Fruit fly (Drosophila melanogaster) whole organism, embryonic: ENCODE results near the gene CG43675.

Experiments used
- Awh ChIP-seq: fragments of 200-800 bp; sonication (Bioruptor generic); IDR thresholded peaks from 2 replicates; pipeline ENCODE4, ENCODE4 v1.3.6; 2022; ENCODE audit warnings: missing biosample characterization, missing genetic modification characterization
- BEAF-32 ChIP-seq: fragments of 200-800 bp; sonication (Bioruptor generic); optimal IDR thresholded peaks from 3 replicates; lab custom pipeline; 2017; ENCODE audit warnings: missing biosample characterization, missing genetic modification characterization, mild to moderate bottlenecking, moderate library complexity, missing genetic modification reagents
- CG1024 ChIP-seq: fragments of 200-800 bp; sonication (Bioruptor generic); IDR thresholded peaks from 2 replicates; pipeline ENCODE4 v1.3.6; 2022; ENCODE audit warnings: missing biosample characterization, missing genetic modification characterization
- CG12744 ChIP-seq: fragments of 200-800 bp; sonication (Bioruptor generic); optimal IDR thresholded peaks from 2 replicates; lab custom pipeline; 2016; ENCODE audit warnings: missing biosample characterization, missing genetic modification characterization
- CG14710 ChIP-seq: fragments of 200-800 bp; sonication (Bioruptor generic); optimal IDR thresholded peaks from 3 replicates; lab custom pipeline; 2019; ENCODE audit warnings: missing biosample characterization, mild to moderate bottlenecking, missing genetic modification characterization, moderate library complexity
- CG1647 ChIP-seq: fragments of 200-800 bp; sonication (Bioruptor generic); optimal IDR thresholded peaks from 3 replicates; lab custom pipeline; 2016; ENCODE audit warnings: missing biosample characterization, missing genetic modification characterization
- CG17385 ChIP-seq: fragments of 200-800 bp; sonication (Bioruptor generic); optimal IDR thresholded peaks from 3 replicates; lab custom pipeline; 2018; ENCODE audit warnings: missing biosample characterization, mild to moderate bottlenecking, missing genetic modification characterization
- CG17802 ChIP-seq: fragments of 200-800 bp; sonication (Bioruptor generic); optimal IDR thresholded peaks from 2 replicates; lab custom pipeline; 2018; ENCODE audit warnings: missing biosample characterization, mild to moderate bottlenecking, missing genetic modification characterization, moderate library complexity
- CG2199 ChIP-seq: fragments of 200-800 bp; sonication (Bioruptor generic); IDR thresholded peaks from 3 replicates; pipeline ENCODE4 v1.3.6; 2022; ENCODE audit warnings: missing biosample characterization, missing genetic modification characterization
- CG31388 ChIP-seq: fragments of 200-800 bp; sonication (Bioruptor generic); optimal IDR thresholded peaks from 2 replicates; lab custom pipeline; 2016; ENCODE audit warnings: missing biosample characterization, missing genetic modification characterization
- CG3847 ChIP-seq: fragments of 200-800 bp; sonication (Bioruptor generic); IDR thresholded peaks from 2 replicates; pipeline ENCODE4 v1.3.6; 2022; ENCODE audit warnings: missing biosample characterization, missing genetic modification characterization
- CG42726 ChIP-seq: fragments of 200-800 bp; sonication (Bioruptor generic); IDR thresholded peaks from 2 replicates; pipeline ENCODE4 v1.3.6; 2022; ENCODE audit warnings: missing biosample characterization, missing genetic modification characterization; ENCODE audit not compliant: partially characterized antibody
- CG5245 ChIP-seq: fragments of 200-800 bp; sonication (Bioruptor generic); optimal IDR thresholded peaks from 3 replicates; lab custom pipeline; 2016; ENCODE audit warnings: missing biosample characterization, missing genetic modification characterization
- CG6175 ChIP-seq: fragments of 200-800 bp; sonication (Bioruptor generic); IDR thresholded peaks from 3 replicates; pipeline ENCODE4 v1.3.6; 2022; ENCODE audit warnings: missing biosample characterization, missing genetic modification characterization
- CG7745 ChIP-seq: fragments of 200-800 bp; sonication (Bioruptor generic); optimal IDR thresholded peaks from 2 replicates; lab custom pipeline; 2018; ENCODE audit warnings: missing biosample characterization, mild to moderate bottlenecking, missing genetic modification characterization, moderate library complexity
- CG7928 ChIP-seq: fragments of 200-800 bp; sonication (Bioruptor generic); optimal IDR thresholded peaks from 2 replicates; lab custom pipeline; 2017; ENCODE audit warnings: missing biosample characterization, mild to moderate bottlenecking, missing genetic modification characterization
- CG8290 ChIP-seq, 3 experiments: fragments of 200-800 bp; sonication (Bioruptor generic); optimal IDR thresholded peaks; 2 replicates each; lab custom pipeline; 2016 to 2019; ENCODE audit warnings: missing biosample characterization in 3 of 3, missing genetic modification characterization in 3 of 3, mild to moderate bottlenecking in 2 of 3, moderate library complexity in 1 of 3
- CG8359 ChIP-seq: fragments of 200-800 bp; sonication (Bioruptor generic); optimal IDR thresholded peaks from 2 replicates; lab custom pipeline; 2017; ENCODE audit warnings: missing biosample characterization, mild to moderate bottlenecking, missing genetic modification characterization, borderline replicate concordance
- CG8478 ChIP-seq: fragments of >200 bp; optimal IDR thresholded peaks from 2 replicates; lab custom pipeline; 2018
- CG9727 ChIP-seq: fragments of 200-800 bp; sonication (Bioruptor generic); optimal IDR thresholded peaks from 3 replicates; lab custom pipeline; 2017; ENCODE audit warnings: missing biosample characterization, mild to moderate bottlenecking, missing genetic modification characterization
- Dip3 ChIP-seq: fragments of 200-800 bp; sonication (Bioruptor generic); optimal IDR thresholded peaks from 3 replicates; lab custom pipeline; 2016; ENCODE audit warnings: missing biosample characterization, missing genetic modification characterization
- Dll ChIP-seq: fragments of 200-800 bp; sonication (Bioruptor generic); IDR thresholded peaks from 4 replicates; pipeline ENCODE4 v1.3.6; 2022; ENCODE audit warnings: missing biosample characterization, missing genetic modification characterization; ENCODE audit not compliant: partially characterized antibody
- E2f2 ChIP-seq: fragments of 200-800 bp; sonication (Bioruptor generic); IDR thresholded peaks from 2 replicates; pipeline ENCODE4 v1.3.6; 2022; ENCODE audit warnings: missing biosample characterization, missing genetic modification characterization
- Lhr ChIP-seq: fragments of 200-800 bp; sonication (Bioruptor generic); optimal IDR thresholded peaks from 3 replicates; lab custom pipeline; 2017; ENCODE audit warnings: mild to moderate bottlenecking, missing biosample characterization, missing genetic modification reagents, missing genetic modification characterization
- MTF-1 ChIP-seq: fragments of 200-800 bp; sonication (Bioruptor generic); optimal IDR thresholded peaks from 2 replicates; lab custom pipeline; 2018; ENCODE audit warnings: missing biosample characterization, mild to moderate bottlenecking, missing genetic modification characterization, borderline replicate concordance
- NFAT ChIP-seq: fragments of 200-800 bp; sonication (Bioruptor generic); IDR thresholded peaks from 2 replicates; pipeline ENCODE4 v1.3.6; 2022; ENCODE audit warnings: missing biosample characterization, missing genetic modification characterization
- Neu2 ChIP-seq: fragments of 200-800 bp; sonication (Bioruptor generic); optimal IDR thresholded peaks from 3 replicates; lab custom pipeline; 2016; ENCODE audit warnings: missing biosample characterization, missing genetic modification characterization, borderline replicate concordance
- Ptx1 ChIP-seq: fragments of 200-800 bp; sonication (Bioruptor generic); IDR thresholded peaks from 2 replicates; pipeline ENCODE4 v1.3.6; 2022; ENCODE audit warnings: missing biosample characterization, missing genetic modification characterization
- Six4 ChIP-seq: fragments of 200-800 bp; sonication (Bioruptor generic); optimal IDR thresholded peaks from 2 replicates; lab custom pipeline; 2016; ENCODE audit warnings: missing biosample characterization, missing genetic modification characterization
- Spps ChIP-seq: fragments of 200-800 bp; sonication (Bioruptor generic); optimal IDR thresholded peaks from 2 replicates; lab custom pipeline; 2018; ENCODE audit warnings: missing biosample characterization, mild to moderate bottlenecking, missing genetic modification characterization
- ab ChIP-seq: fragments of 200-800 bp; sonication (Bioruptor generic); optimal IDR thresholded peaks from 2 replicates; lab custom pipeline; 2016; ENCODE audit warnings: missing biosample characterization, missing genetic modification characterization
- al ChIP-seq: fragments of 200-800 bp; sonication (Bioruptor generic); IDR thresholded peaks from 2 replicates; pipeline ENCODE4 v1.3.6; 2022; ENCODE audit warnings: missing biosample characterization, missing genetic modification characterization
- ap ChIP-seq: fragments of 200-800 bp; sonication (Bioruptor generic); IDR thresholded peaks from 2 replicates; pipeline ENCODE4 v1.3.6; 2022; ENCODE audit warnings: missing biosample characterization, missing genetic modification characterization
- ato ChIP-seq: fragments of 200-800 bp; sonication (Bioruptor generic); IDR thresholded peaks from 2 replicates; pipeline ENCODE4 v1.3.6; 2022; ENCODE audit warnings: missing biosample characterization, missing genetic modification characterization; ENCODE audit not compliant: partially characterized antibody
- fru ChIP-seq: fragments of >200 bp; optimal IDR thresholded peaks from 2 replicates; lab custom pipeline; 2017
- fu2 ChIP-seq: fragments of 200-800 bp; sonication (Bioruptor generic); optimal IDR thresholded peaks from 2 replicates; lab custom pipeline; 2016; ENCODE audit warnings: missing biosample characterization, missing genetic modification characterization
- her ChIP-seq: fragments of 200-800 bp; sonication (Bioruptor generic); optimal IDR thresholded peaks from 2 replicates; lab custom pipeline; 2016; ENCODE audit warnings: missing biosample characterization, missing genetic modification characterization
- kni ChIP-seq: fragments of 200-800 bp; sonication (Bioruptor generic); optimal IDR thresholded peaks from 3 replicates; lab custom pipeline; 2017; ENCODE audit warnings: mild to moderate bottlenecking, missing biosample characterization, missing genetic modification reagents, missing genetic modification characterization
- knrl ChIP-seq: fragments of 200-800 bp; sonication (Bioruptor generic); IDR thresholded peaks from 3 replicates; pipeline ENCODE4 v1.3.6; 2022; ENCODE audit warnings: missing biosample characterization, missing genetic modification characterization; ENCODE audit not compliant: partially characterized antibody
- nmo ChIP-seq: fragments of 200-800 bp; sonication (Bioruptor generic); optimal IDR thresholded peaks from 2 replicates; lab custom pipeline; 2018; ENCODE audit warnings: missing biosample characterization, mild to moderate bottlenecking, missing genetic modification characterization, moderate library complexity
- salm ChIP-seq: fragments of 200-800 bp; sonication (Bioruptor generic); optimal IDR thresholded peaks from 2 replicates; lab custom pipeline; 2018; ENCODE audit warnings: missing biosample characterization, mild to moderate bottlenecking, missing genetic modification characterization
- slou ChIP-seq: fragments of 200-800 bp; sonication (Bioruptor generic); optimal IDR thresholded peaks from 3 replicates; lab custom pipeline; 2016; ENCODE audit warnings: missing biosample characterization, missing genetic modification characterization
- sr ChIP-seq: fragments of 200-800 bp; sonication (Bioruptor generic); IDR thresholded peaks from 3 replicates; pipeline ENCODE4 v1.3.6; 2022; ENCODE audit warnings: missing biosample characterization, missing genetic modification characterization
- stwl ChIP-seq: fragments of 200-800 bp; sonication (Bioruptor generic); optimal IDR thresholded peaks from 3 replicates; lab custom pipeline; 2018; ENCODE audit warnings: missing biosample characterization, mild to moderate bottlenecking, missing genetic modification characterization, moderate library complexity
- tap ChIP-seq: fragments of 200-800 bp; optimal IDR thresholded peaks from 3 replicates; lab custom pipeline; 2019; ENCODE audit warnings: missing biosample characterization, mild to moderate bottlenecking, missing genetic modification characterization, moderate library complexity
- trh ChIP-seq: fragments of 200-800 bp; sonication (Bioruptor generic); optimal IDR thresholded peaks from 2 replicates; lab custom pipeline; 2016; ENCODE audit warnings: missing biosample characterization, missing genetic modification characterization
- wdn ChIP-seq: fragments of 200-800 bp; sonication (Bioruptor generic); IDR thresholded peaks from 2 replicates; pipeline ENCODE4 v1.3.6; 2022; ENCODE audit warnings: missing biosample characterization, missing genetic modification characterization
- wor ChIP-seq: fragments of 200-800 bp; sonication (Bioruptor generic); IDR thresholded peaks from 2 replicates; pipeline ENCODE4 v1.3.6; 2022; ENCODE audit warnings: missing biosample characterization, missing genetic modification characterization
- zfh1 ChIP-seq: fragments of 200-800 bp; sonication (Bioruptor generic); IDR thresholded peaks from 3 replicates; pipeline ENCODE4 v1.3.6; 2022; ENCODE audit warnings: missing biosample characterization, missing genetic modification characterization

Gene CG43675

DNA sequence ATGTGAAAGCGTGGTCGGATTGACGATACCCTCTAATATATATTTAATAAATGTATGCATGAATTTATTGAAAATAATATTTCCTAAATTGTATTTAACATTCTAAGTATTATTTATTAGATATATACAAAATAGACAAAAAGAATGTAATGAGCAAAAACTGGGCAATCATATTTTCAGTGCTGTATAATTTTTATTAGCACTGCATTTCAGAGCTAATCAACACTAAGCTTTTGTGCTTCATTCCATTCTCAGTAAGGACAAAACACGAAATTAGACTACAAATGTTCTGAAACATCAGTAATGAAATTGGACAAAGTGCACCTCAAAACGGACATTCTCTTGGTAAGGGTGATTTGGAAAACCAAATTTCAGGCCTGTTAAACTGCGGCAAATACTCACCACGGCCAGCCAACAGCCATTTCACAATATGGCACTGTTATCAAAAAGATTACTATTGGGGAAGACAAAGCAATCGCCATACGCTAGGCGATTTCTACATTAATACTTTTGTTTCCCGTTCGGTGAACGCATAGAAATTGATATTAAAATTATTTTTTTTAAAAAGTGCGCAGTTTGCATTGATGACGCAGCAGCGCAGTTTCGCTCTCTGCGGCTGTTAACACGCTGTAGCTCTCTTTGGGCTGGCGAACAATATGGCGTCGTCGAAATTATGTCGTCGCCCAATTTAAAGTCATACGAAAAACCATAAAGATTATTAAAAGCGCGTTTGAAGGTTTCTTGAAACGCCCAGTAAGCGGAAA is 14.7 kb upstream of the CG43675 start (continued):
- peak; percentile 67 for TF ChIP-seq Awh
- TF ChIP-seq CG8359 (GFP tag; lab: Kevin White, UChicago) = peak; percentile 77
- TF ChIP-seq CG9727 (GFP tag; lab: Kevin White, UChicago) = peak; percentile 96
- peak; percentile 53 for TF ChIP-seq MTF-1
- TF ChIP-seq CG2199 = no peak
- no peak for TF ChIP-seq Neu2 (GFP tag; lab: Kevin White, UChicago)
- TF ChIP-seq E2f2 = peak; percentile 58; the same call in 1 of the 2 replicates
- peak; percentile 69 for TF ChIP-seq slou (GFP tag; lab: Kevin White, UChicago)
- peak; percentile 75 for TF ChIP-seq salm (tag; lab: Kevin White, UChicago)
- TF ChIP-seq CG17802 (tag; lab: Kevin White, UChicago) = peak; percentile 55
- TF ChIP-seq kni (GFP tag; lab: Kevin White, UChicago) = no peak
- TF ChIP-seq CG5245 = peak; percentile 80
- TF ChIP-seq ato (GFP tag; lab: Robert Waterston, UW) = no peak
- peak; percentile 65 for TF ChIP-seq wor (GFP tag; lab: Robert Waterston, UW)
- TF ChIP-seq Six4 = peak; percentile 77
- peak; percentile 85 for TF ChIP-seq CG3847 (GFP tag; lab: Robert Waterston, UW)
- no peak for TF ChIP-seq fru (lab: Kevin White, UChicago)
- peak; percentile 87 for TF ChIP-seq CG8290 (GFP tag; optimal IDR thresholded peaks at IDR 0.05; lab: Kevin White, UChicago)
- TF ChIP-seq CG8290 (tag; optimal IDR thresholded peaks at IDR 0.05; lab: Kevin White, UChicago) = peak; percentile 64 to 92
- peak; percentile 74 for TF ChIP-seq her (GFP tag; lab: Kevin White, UChicago)
- no peak for TF ChIP-seq CG42726 (GFP tag; lab: Robert Waterston, UW)
- no peak for TF ChIP-seq CG1024 (GFP tag; lab: Robert Waterston, UW)
- peak; percentile 62; the same call in 1 of the 3 replicates for TF ChIP-seq CG6175 (GFP tag; lab: Robert Waterston, UW)
- TF ChIP-seq trh (GFP tag; lab: Kevin White, UChicago) = peak; percentile 63
- peak; percentile 77; the same call in 2 of the 3 replicates for TF ChIP-seq zfh1
- no peak for TF ChIP-seq CG12744 (GFP tag; lab: Kevin White, UChicago)
- no peak for TF ChIP-seq BEAF-32 (GFP tag; lab: Kevin White, UChicago)
- peak; percentile 63 for TF ChIP-seq wdn (GFP tag; lab: Robert Waterston, UW)
- no peak for TF ChIP-seq knrl (GFP tag; lab: Robert Waterston, UW)
- peak; percentile 50 for TF ChIP-seq stwl
- peak; percentile 56 for TF ChIP-seq fu2 (GFP tag; lab: Kevin White, UChicago)
- peak; percentile 37 for TF ChIP-seq CG31388 (GFP tag; lab: Kevin White, UChicago)
- peak; percentile 51 for TF ChIP-seq CG1647 (GFP tag; lab: Kevin White, UChicago)
- TF ChIP-seq tap (tag; lab: Kevin White, UChicago) = peak; percentile 81
- no peak for TF ChIP-seq sr (GFP tag; lab: Robert Waterston, UW)
- TF ChIP-seq ab (GFP tag; lab: Kevin White, UChicago) = peak; percentile 38
- TF ChIP-seq Dll = no peak
- no peak for TF ChIP-seq CG8478 (lab: Kevin White, UChicago)
- peak; percentile 59 for TF ChIP-seq CG7928 (GFP tag; lab: Kevin White, UChicago)
- TF ChIP-seq al (GFP tag; lab: Robert Waterston, UW) = peak; percentile 83
- TF ChIP-seq Spps (tag; lab: Kevin White, UChicago) = peak; percentile 69
- peak; percentile 84 for TF ChIP-seq Ptx1
- TF ChIP-seq Lhr = peak; percentile 59
- TF ChIP-seq NFAT (GFP tag; lab: Robert Waterston, UW) = peak; percentile 63
- no peak for TF ChIP-seq CG7745 (tag; lab: Kevin White, UChicago)
- TF ChIP-seq CG17385 (GFP tag; lab: Kevin White, UChicago) = peak; percentile 89
- TF ChIP-seq nmo (GFP tag; lab: Kevin White, UChicago) = peak; percentile 96
- TF ChIP-seq Dip3 (GFP tag; lab: Kevin White, UChicago) = peak; percentile 59
- TF ChIP-seq ap (GFP tag; lab: Robert Waterston, UW) = peak; percentile 58
- TF ChIP-seq CG14710 (tag; lab: Kevin White, UChicago) = peak; percentile 91
